Worm (Caenorhabditis elegans) whole organism, L2 larva: ENCODE data around the gene M176.11.

Source experiments
- C34F6.9 ChIP-seq: fragments of 150-350 bp; optimal IDR thresholded peaks from 2 replicates; lab custom pipeline; 2014; ENCODE audit warnings: missing biosample characterization, missing genetic modification characterization
- F13H6.1 ChIP-seq: sonication (generic microtip); optimal IDR thresholded peaks from 2 replicates; lab custom pipeline; 2016; ENCODE audit warnings: missing genetic modification characterization, missing compliant biosample characterization
- R02D3.7 ChIP-seq: fragments of 150-350 bp; optimal IDR thresholded peaks from 2 replicates; lab custom pipeline; 2014; ENCODE audit warnings: missing biosample characterization, missing genetic modification characterization
- ZK546.5 ChIP-seq: sonication (generic microtip); optimal IDR thresholded peaks from 2 replicates; lab custom pipeline; 2017; ENCODE audit warnings: missing biosample characterization, missing genetic modification characterization
- alr-1 ChIP-seq: fragments of 150-350 bp; optimal IDR thresholded peaks from 2 replicates; lab custom pipeline; 2014; ENCODE audit warnings: missing biosample characterization, missing genetic modification characterization
- aly-2 ChIP-seq: fragments of 150-350 bp; optimal IDR thresholded peaks from 2 replicates; lab custom pipeline; 2014; ENCODE audit warnings: missing biosample characterization, missing genetic modification characterization
- blmp-1 ChIP-seq: sonication (generic microtip); optimal IDR thresholded peaks from 2 replicates; lab custom pipeline; 2017; ENCODE audit warnings: missing genetic modification characterization, mild to moderate bottlenecking, missing compliant biosample characterization, antibody characterized with exemption, moderate library complexity; ENCODE audit not compliant: insufficient read depth
- ceh-16 ChIP-seq: fragments of 150-350 bp; optimal IDR thresholded peaks from 2 replicates; lab custom pipeline; 2014; ENCODE audit warnings: missing biosample characterization, missing genetic modification characterization
- ceh-82 ChIP-seq: fragments of 150-350 bp; optimal IDR thresholded peaks from 2 replicates; lab custom pipeline; 2014; ENCODE audit warnings: missing biosample characterization, missing genetic modification characterization
- crh-2 ChIP-seq: sonication (generic microtip); optimal IDR thresholded peaks from 2 replicates; lab custom pipeline; 2017; ENCODE audit warnings: missing biosample characterization, missing genetic modification characterization
- dmd-4 ChIP-seq: sonication (generic microtip); optimal IDR thresholded peaks from 2 replicates; lab custom pipeline; 2017; ENCODE audit warnings: missing biosample characterization, missing genetic modification characterization
- egl-27 ChIP-seq: sonication (generic microtip); optimal IDR thresholded peaks from 3 replicates; lab custom pipeline; 2017; ENCODE audit warnings: missing biosample characterization, missing genetic modification reagents, missing genetic modification characterization
- elt-1 ChIP-seq: fragments of 150-350 bp; optimal IDR thresholded peaks from 2 replicates; lab custom pipeline; 2014; ENCODE audit warnings: missing biosample characterization, missing genetic modification characterization
- fos-1 ChIP-seq: fragments of 150-350 bp; optimal IDR thresholded peaks from 2 replicates; lab custom pipeline; 2014; ENCODE audit warnings: missing biosample characterization, missing genetic modification characterization
- lin-11 ChIP-seq: fragments of 150-350 bp; sonication (generic microtip); optimal IDR thresholded peaks from 2 replicates; lab custom pipeline; 2014; ENCODE audit warnings: missing biosample characterization, missing genetic modification characterization, inconsistent platforms, mixed read lengths
- lin-39 ChIP-seq: fragments of 150-350 bp; optimal IDR thresholded peaks from 2 replicates; lab custom pipeline; 2014; ENCODE audit warnings: missing biosample characterization, missing genetic modification reagents, missing genetic modification characterization
- lsy-2 ChIP-seq, 2 experiments: fragments of 150-350 bp in 1 of 2; sonication (generic microtip) in 1 of 2; optimal IDR thresholded peaks; 2 replicates each; lab custom pipeline; 2014 to 2017; ENCODE audit warnings: missing biosample characterization in 2 of 2, missing genetic modification characterization in 2 of 2
- mdl-1 ChIP-seq, 2 experiments: fragments of 150-350 bp in 1 of 2; sonication (generic microtip) in 1 of 2; optimal IDR thresholded peaks; 2 replicates each; lab custom pipeline; 2017; ENCODE audit warnings: missing biosample characterization in 2 of 2, missing genetic modification characterization in 2 of 2
- nhr-11 ChIP-seq: fragments of 150-350 bp; optimal IDR thresholded peaks from 2 replicates; lab custom pipeline; 2014; ENCODE audit warnings: missing biosample characterization, missing genetic modification characterization
- nhr-12 ChIP-seq: fragments of 150-350 bp; optimal IDR thresholded peaks from 2 replicates; lab custom pipeline; 2014; ENCODE audit warnings: missing biosample characterization, missing genetic modification characterization
- nhr-21 ChIP-seq: fragments of 150-350 bp; optimal IDR thresholded peaks from 2 replicates; lab custom pipeline; 2014; ENCODE audit warnings: missing biosample characterization, missing genetic modification characterization
- nhr-23 ChIP-seq: fragments of 150-350 bp; optimal IDR thresholded peaks from 2 replicates; lab custom pipeline; 2014; ENCODE audit warnings: missing biosample characterization, missing genetic modification reagents, missing genetic modification characterization
- nhr-237 ChIP-seq: fragments of 150-350 bp; optimal IDR thresholded peaks from 2 replicates; lab custom pipeline; 2014; ENCODE audit warnings: missing biosample characterization, missing genetic modification characterization
- nhr-25 ChIP-seq: fragments of 150-350 bp; sonication (generic microtip); optimal IDR thresholded peaks from 3 replicates; lab custom pipeline; 2014; ENCODE audit warnings: missing biosample characterization, missing genetic modification characterization
- nhr-77 ChIP-seq: fragments of 150-350 bp; optimal IDR thresholded peaks from 2 replicates; lab custom pipeline; 2014; ENCODE audit warnings: missing biosample characterization, missing genetic modification characterization
- peb-1 ChIP-seq: fragments of 150-350 bp; optimal IDR thresholded peaks from 2 replicates; lab custom pipeline; 2014; ENCODE audit warnings: missing biosample characterization, missing genetic modification characterization
- sem-4 ChIP-seq: fragments of 150-350 bp; optimal IDR thresholded peaks from 2 replicates; lab custom pipeline; 2014; ENCODE audit warnings: missing biosample characterization, missing genetic modification reagents, missing genetic modification characterization
- skn-1 ChIP-seq: sonication (generic microtip); optimal IDR thresholded peaks from 2 replicates; lab custom pipeline; 2017; ENCODE audit warnings: missing biosample characterization, missing genetic modification characterization
- sma-3 ChIP-seq: sonication (generic microtip); optimal IDR thresholded peaks from 2 replicates; lab custom pipeline; 2016; ENCODE audit warnings: missing genetic modification reagents, missing genetic modification characterization, missing compliant biosample characterization
- sma-9 ChIP-seq, 2 experiments: fragments of 150-350 bp in 1 of 2; sonication (generic microtip) in 1 of 2; optimal IDR thresholded peaks; 2 replicates each; lab custom pipeline; 2014 to 2016; ENCODE audit warnings: missing genetic modification characterization in 2 of 2, mild to moderate bottlenecking in 1 of 2, missing biosample characterization in 1 of 2, missing compliant biosample characterization in 1 of 2, missing genetic modification reagents in 1 of 2, moderate library complexity in 1 of 2
- snpc-4 ChIP-seq: fragments of 150-350 bp; optimal IDR thresholded peaks from 2 replicates; lab custom pipeline; 2014; ENCODE audit warnings: missing biosample characterization, missing genetic modification characterization
- unc-55 ChIP-seq: fragments of 150-350 bp; sonication (generic microtip); optimal IDR thresholded peaks from 3 replicates; lab custom pipeline; 2014; ENCODE audit warnings: missing biosample characterization, missing genetic modification reagents, missing genetic modification characterization
- unc-62 ChIP-seq: fragments of 150-350 bp; optimal IDR thresholded peaks from 2 replicates; lab custom pipeline; 2014; ENCODE audit warnings: missing biosample characterization, missing genetic modification reagents, missing genetic modification characterization
- zag-1 ChIP-seq: fragments of 150-350 bp; optimal IDR thresholded peaks from 2 replicates; lab custom pipeline; 2014; ENCODE audit warnings: missing biosample characterization, missing genetic modification characterization
- ztf-11 ChIP-seq: sonication (generic microtip); optimal IDR thresholded peaks from 2 replicates; lab custom pipeline; 2017; ENCODE audit warnings: missing biosample characterization, missing genetic modification characterization
- ztf-4 ChIP-seq: fragments of 150-350 bp; optimal IDR thresholded peaks from 2 replicates; lab custom pipeline; 2014; ENCODE audit warnings: missing biosample characterization, missing genetic modification characterization

The M176.11 gene

ce11 chrII:9399746-9400145 is 22.3 kb upstream of the M176.11 start, which contains the start of gene Y51B9A.7:
Y51B9A.7 (plus strand) TSS chrII:9400046.
- TF ChIP-seq nhr-21 (tag; lab: Kevin White, UChicago), result no peak
- TF ChIP-seq mdl-1 (tag; optimal IDR thresholded peaks at IDR 0.05; lab: Kevin White, UChicago), result no peak
- no peak for TF ChIP-seq nhr-25 (tag; lab: Kevin White, UChicago)
- TF ChIP-seq nhr-12 (tag; lab: Kevin White, UChicago), result no peak
- no peak for TF ChIP-seq ZK546.5
- no peak for TF ChIP-seq nhr-237 (tag; lab: Kevin White, UChicago)
- TF ChIP-seq R02D3.7 (tag; lab: Kevin White, UChicago), result no peak
- TF ChIP-seq nhr-23 (tag; lab: Kevin White, UChicago), result no peak
- no peak for TF ChIP-seq ceh-82
- TF ChIP-seq dmd-4 (tag; lab: Kevin White, UChicago), result no peak
- TF ChIP-seq sma-3 (GFP tag; lab: Kevin White, UChicago), result no peak

- TF ChIP-seq F13H6.1 (tag; lab: Kevin White, UChicago), result no peak
- no peak for TF ChIP-seq skn-1
- no peak for TF ChIP-seq lsy-2 (tag; optimal IDR thresholded peaks at IDR 0.05; lab: Kevin White, UChicago)
- TF ChIP-seq nhr-11 (tag; lab: Kevin White, UChicago), result no peak
- no peak for TF ChIP-seq zag-1 (tag; lab: Kevin White, UChicago)
- TF ChIP-seq nhr-21 (tag; lab: Kevin White, UChicago), result no peak
- no peak for TF ChIP-seq mdl-1 (tag; optimal IDR thresholded peaks at IDR 0.05; lab: Kevin White, UChicago)
- TF ChIP-seq sma-3 (GFP tag; lab: Kevin White, UChicago), result no peak
- no peak for TF ChIP-seq ceh-82
- TF ChIP-seq peb-1, result no peak
- no peak for TF ChIP-seq ceh-16 (tag; lab: Kevin White, UChicago)
- TF ChIP-seq alr-1 (tag; lab: Kevin White, UChicago), result no peak
- TF ChIP-seq lin-39, result no peak
- no peak for TF ChIP-seq nhr-237 (tag; lab: Kevin White, UChicago)
- no peak for TF ChIP-seq aly-2 (tag; lab: Kevin White, UChicago)
- no peak for TF ChIP-seq nhr-23 (tag; lab: Kevin White, UChicago)
- TF ChIP-seq egl-27 (tag; lab: Kevin White, UChicago), result no peak
- TF ChIP-seq ztf-11 (tag; lab: Kevin White, UChicago), result no peak
- TF ChIP-seq, all 48 proteins: peak for 0
Observed at ce11 chrII:9403087-9403486, 19.0 kb upstream of the M176.11 start, which contains the start of gene Y51B9A.6. Y51B9A.6 (minus strand) TSS chrII:9403187.

DNA sequence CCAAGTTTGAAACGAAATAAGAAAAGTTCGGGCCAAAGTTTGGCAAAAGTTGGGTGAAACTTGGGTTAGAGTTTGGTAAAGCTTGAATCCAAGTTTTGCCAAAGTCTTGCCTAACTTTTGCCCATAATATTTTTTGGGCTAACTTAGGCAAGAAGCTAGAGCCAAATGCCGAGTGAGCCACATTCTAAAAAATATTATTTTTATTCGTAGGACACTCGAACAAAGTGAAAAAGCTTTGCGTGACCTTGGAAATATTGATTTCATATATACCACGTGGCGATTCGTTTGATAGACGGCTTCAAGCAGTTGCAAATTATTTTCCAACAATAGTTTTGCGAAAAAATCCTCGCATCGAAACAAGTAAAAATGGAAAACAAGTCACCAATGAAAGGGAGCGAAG is 18.2 kb upstream of the M176.11 start, which contains the start of gene Y51B9A.5:
Gene Y51B9A.5 (plus strand): TSS at position 301 of the 400 bp plus-strand sequence.
- TF ChIP-seq nhr-77 (tag; lab: Kevin White, UChicago) (no peak), egl-27 (tag; lab: Kevin White, UChicago) (no peak), C34F6.9 (no peak), fos-1 (tag; lab: Kevin White, UChicago) (no peak), crh-2 (tag; lab: Kevin White, UChicago) (no peak), nhr-21 (tag; lab: Kevin White, UChicago) (no peak), ZK546.5 (no peak), mdl-1 (tag; optimal IDR thresholded peaks at IDR 0.05; lab: Kevin White, UChicago) (no peak), lin-11 (tag; lab: Kevin White, UChicago) (no peak), unc-62 (GFP tag; lab: Kevin White, UChicago) (no peak), aly-2 (tag; lab: Kevin White, UChicago) (no peak), elt-1 (no peak), snpc-4 (tag; lab: Kevin White, UChicago) (no peak), sma-9 (GFP tag; optimal IDR thresholded peaks at IDR 0.05; lab: Kevin White, UChicago) (no peak), sma-9 (tag; optimal IDR thresholded peaks at IDR 0.05; lab: Kevin White, UChicago) (no peak), nhr-23 (tag; lab: Kevin White, UChicago) (no peak), unc-55 (GFP tag; lab: Kevin White, UChicago) (no peak), ceh-82 (no peak), ztf-4 (tag; lab: Kevin White, UChicago) (no peak), blmp-1 (tag; lab: Kevin White, UChicago) (no peak), ceh-16 (tag; lab: Kevin White, UChicago) (no peak)

DNA sequence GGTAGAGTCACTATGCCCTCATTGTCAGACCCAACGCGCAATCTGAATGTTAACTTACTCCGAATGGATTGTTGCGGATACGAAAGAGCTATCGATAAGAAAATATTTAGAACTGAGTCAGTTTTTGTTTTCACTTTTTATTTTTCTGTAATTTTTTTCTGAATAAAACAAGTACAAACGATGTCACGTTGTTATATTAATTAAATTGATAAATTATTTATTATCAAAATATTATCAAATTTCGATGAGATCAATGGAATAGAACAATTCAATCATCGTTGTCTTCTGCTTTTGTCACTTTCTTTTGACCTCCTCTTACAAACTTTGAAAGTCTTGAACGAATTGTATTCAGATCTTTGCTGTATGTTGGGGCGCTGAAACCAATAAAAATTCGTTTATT is 15.0 kb upstream of the M176.11 start, which contains the start of gene mpz-6:
Gene mpz-6 (minus strand): TSS at position 101 of the 400 bp plus-strand sequence.
- TF ChIP-seq R02D3.7 (tag; lab: Kevin White, UChicago) (no peak), nhr-25 (tag; lab: Kevin White, UChicago) (no peak), nhr-12 (tag; lab: Kevin White, UChicago) (no peak), egl-27 (tag; lab: Kevin White, UChicago) (no peak), sem-4 (no peak)
